Worm (Caenorhabditis elegans): ENCODE measurements around the gene T26H5.4.

DNA sequence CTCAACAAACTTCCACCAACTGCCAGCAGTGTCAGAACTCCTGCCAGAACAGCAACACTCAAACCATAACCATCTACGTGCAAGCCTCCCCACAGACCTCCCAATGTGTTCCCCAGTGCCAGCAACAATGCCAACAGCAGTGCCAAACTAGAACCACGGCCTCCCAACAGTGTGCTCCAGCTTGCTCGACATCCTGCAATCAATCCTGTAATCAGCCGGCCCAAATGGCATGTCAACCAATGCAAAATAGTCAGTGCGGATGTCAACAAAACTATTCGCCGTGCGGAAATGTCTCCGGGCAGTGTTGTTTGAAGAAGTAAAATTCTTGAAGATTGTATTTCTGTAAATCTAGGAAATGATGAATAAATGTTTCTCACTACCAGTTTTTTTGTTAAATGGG lies 18.2 kb upstream of the T26H5.4 start:
- TF ChIP-seq ceh-30 (tag; optimal IDR thresholded peaks at IDR 0.05), result no peak
- TF ChIP-seq tbx-2 (tag; optimal IDR thresholded peaks at IDR 0.05), result no peak
- TF ChIP-seq rnt-1 (tag; optimal IDR thresholded peaks at IDR 0.05), result no peak
- no peak for TF ChIP-seq C08G9.2 (tag; optimal IDR thresholded peaks at IDR 0.05)
- no peak for TF ChIP-seq ref-2 (tag; optimal IDR thresholded peaks at IDR 0.05)
- TF ChIP-seq elt-2 (tag; optimal IDR thresholded peaks at IDR 0.05), result no peak
- TF ChIP-seq pha-2 (tag; optimal IDR thresholded peaks at IDR 0.05), result no peak
- no peak for TF ChIP-seq ceh-6 (GFP tag; optimal IDR thresholded peaks at IDR 0.05)
- no peak for TF ChIP-seq ceh-22 (tag; optimal IDR thresholded peaks at IDR 0.05)
- no peak for TF ChIP-seq eyg-1 (tag; optimal IDR thresholded peaks at IDR 0.05)
- no peak for TF ChIP-seq sox-4 (tag; optimal IDR thresholded peaks at IDR 0.05)
- no peak for TF ChIP-seq Y22D7AL.16 (tag; optimal IDR thresholded peaks at IDR 0.05)

Data from whole organism, late embryonic.